Fruit fly (Drosophila melanogaster): ENCODE data around the gene CG15011.

DNA sequence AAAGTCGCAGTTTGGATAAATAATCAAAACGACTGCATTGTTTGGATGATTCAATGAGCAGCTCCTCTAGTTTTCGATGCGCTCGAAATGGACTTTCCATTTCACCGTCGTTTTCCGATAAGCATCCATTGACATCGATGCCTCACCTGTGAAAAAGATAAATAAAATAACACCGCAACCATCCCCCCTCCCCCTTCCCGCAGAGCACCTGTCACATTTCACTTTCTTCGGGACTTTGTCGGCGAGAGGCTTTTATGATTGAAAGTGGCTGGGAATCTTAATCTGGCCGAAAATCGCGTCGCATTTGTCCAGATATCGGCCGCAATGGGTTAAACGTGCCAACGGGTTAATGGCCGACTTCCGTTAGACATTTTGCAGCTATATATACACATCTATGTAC lies 10.3 kb upstream of the CG15011 start:
- TF ChIP-seq Sin3A (optimal IDR thresholded peaks at IDR 0.05) = no peak
- TF ChIP-seq ttk (optimal IDR thresholded peaks at IDR 0.05) = no peak
- TF ChIP-seq psq (optimal IDR thresholded peaks at IDR 0.05) = no peak
